Fruit fly (Drosophila melanogaster) whole organism, prepupa: ENCODE results near the gene Inx2.

Source experiments
- CG31627 ChIP-seq: fragments of 200-800 bp; sonication (Bioruptor generic); optimal IDR thresholded peaks from 3 replicates; lab custom pipeline; 2016; ENCODE audit warnings: missing biosample characterization, missing genetic modification characterization
- CG4318 ChIP-seq: fragments of 200-800 bp; sonication (Bioruptor generic); optimal IDR thresholded peaks from 3 replicates; lab custom pipeline; 2017; ENCODE audit warnings: missing biosample characterization, mild to moderate bottlenecking, missing genetic modification characterization
- fd59A ChIP-seq: fragments of 200-800 bp; sonication (Bioruptor generic); optimal IDR thresholded peaks from 2 replicates; lab custom pipeline; 2017; ENCODE audit warnings: missing biosample characterization, mild to moderate bottlenecking, missing genetic modification characterization, missing genetic modification reagents
- lz ChIP-seq: fragments of 200-800 bp; sonication (Bioruptor generic); optimal IDR thresholded peaks from 3 replicates; lab custom pipeline; 2016; ENCODE audit warnings: missing biosample characterization, missing genetic modification characterization

dm6 chrX:6973340-6973739, 25.1 kb upstream of the Inx2 start, which contains the start of gene CG3040:
- TF ChIP-seq lz (GFP tag; lab: Kevin White, UChicago) = peak; percentile 21
- TF ChIP-seq fd59A = no peak
- no peak for TF ChIP-seq CG4318 (GFP tag; lab: Kevin White, UChicago)
- peak; percentile 31 for TF ChIP-seq CG31627 (GFP tag; lab: Kevin White, UChicago)
